ENCODE assay signal across 5 fruit fly cellular contexts in the genomic region with DNA sequence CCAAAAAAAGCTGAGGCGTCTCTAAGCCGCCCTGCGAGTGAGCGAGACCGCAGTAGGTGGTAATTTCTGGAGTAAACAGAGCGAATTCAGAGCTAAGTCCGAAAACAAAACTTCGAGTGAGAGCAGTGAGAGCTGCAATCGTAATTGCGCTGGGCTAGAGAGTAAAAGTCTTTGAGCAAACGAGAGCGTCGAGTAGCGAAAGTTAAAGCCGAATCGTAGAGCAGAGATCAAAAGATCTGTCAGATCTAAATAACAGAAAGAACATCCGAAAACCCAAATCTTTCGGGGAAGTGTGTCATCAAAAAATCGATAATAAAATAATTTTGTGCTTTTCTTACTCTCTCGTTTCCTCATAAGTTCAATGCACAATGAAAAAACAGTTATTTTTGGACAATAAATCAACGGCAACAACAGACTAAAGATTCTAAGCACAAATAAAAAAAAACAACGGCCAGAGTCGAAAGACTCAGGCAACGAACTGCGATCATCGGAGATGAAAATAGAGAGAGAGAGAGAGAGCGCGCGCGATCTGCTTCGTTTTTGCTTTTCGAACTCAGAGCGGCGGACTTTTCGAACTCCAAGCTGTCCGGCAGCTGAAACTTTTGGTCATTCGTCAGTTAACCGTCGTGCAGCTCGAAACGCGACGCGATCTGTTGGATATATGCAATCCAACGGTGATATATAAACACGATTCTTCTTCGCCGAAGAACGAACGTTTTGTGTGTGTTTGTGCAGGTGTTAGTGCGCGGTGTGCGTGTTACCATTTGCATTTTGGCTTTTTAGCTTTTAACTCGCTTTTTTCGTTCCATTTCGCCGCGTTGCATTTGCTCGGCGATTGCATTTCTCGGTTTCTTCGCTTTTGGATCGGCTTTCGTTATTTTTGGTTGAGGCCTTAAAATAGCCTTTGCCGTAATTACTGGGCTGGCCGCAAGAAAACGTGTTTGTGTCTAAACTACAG.
A peak's percentile ranks its signal among the peaks of the same experiment; 100 is the strongest.
TF ChIP-seq lines count a peak whose summit lies in the region.

Gene RhoGEF64C (plus strand): TSS at position 607 of the 958 bp plus-strand sequence.

- no peak for TF ChIP-seq CTCF in whole organism, embryonic (GFP tag; optimal IDR thresholded peaks at IDR 0.05; lab: Kevin White, UChicago)

TF ChIP-seq in whole organism, adult, 20 proteins besides CTCF, POLR2A, EP300 and RAD21:
- no peak for TF ChIP-seq CG7101 (tag; optimal IDR thresholded peaks at IDR 0.05; lab: Kevin White, UChicago)
- no peak for TF ChIP-seq pad (GFP tag; optimal IDR thresholded peaks at IDR 0.05; lab: Kevin White, UChicago)
- TF ChIP-seq Mnt (GFP tag; optimal IDR thresholded peaks at IDR 0.05; lab: Kevin White, UChicago) = no peak
- TF ChIP-seq Clk (GFP tag; optimal IDR thresholded peaks at IDR 0.05; lab: Kevin White, UChicago) = no peak
- peak; percentile 13 for TF ChIP-seq ovo (GFP tag; optimal IDR thresholded peaks at IDR 0.05; lab: Kevin White, UChicago)
- peak; percentile 55 for TF ChIP-seq tj (GFP tag; optimal IDR thresholded peaks at IDR 0.05; lab: Kevin White, UChicago)
- TF ChIP-seq Crg-1 (GFP tag; optimal IDR thresholded peaks at IDR 0.05; lab: Kevin White, UChicago) = no peak
- no peak for TF ChIP-seq CG11617 (GFP tag; optimal IDR thresholded peaks at IDR 0.05; lab: Kevin White, UChicago)
- no peak for TF ChIP-seq cic (GFP tag; optimal IDR thresholded peaks at IDR 0.05; lab: Kevin White, UChicago)

TF ChIP-seq in whole organism, embryonic, 481 proteins besides CTCF, POLR2A, EP300 and RAD21 (continues in another document):
- TF ChIP-seq Ravus (GFP tag; IDR thresholded peaks at IDR 0.05; lab: Robert Waterston, UW) (no peak), usp (GFP tag; optimal IDR thresholded peaks at IDR 0.05; lab: Kevin White, UChicago) (no peak), ATbp (GFP tag; optimal IDR thresholded peaks at IDR 0.05; lab: Kevin White, UChicago) (no peak), Blimp-1 (GFP tag; optimal IDR thresholded peaks at IDR 0.05; lab: Kevin White, UChicago) (peak; percentile 79), CG7357 (GFP tag; IDR thresholded peaks at IDR 0.05; lab: Robert Waterston, UW) (no peak), zen2 (GFP tag; IDR thresholded peaks at IDR 0.05; lab: Robert Waterston, UW; ENCODE audit: partially characterized antibody) (0 out of 3 replicates have a peak, but pooled peaks have one; percentile 19), CG3407 (GFP tag; optimal IDR thresholded peaks at IDR 0.05; lab: Kevin White, UChicago) (no peak), cg (GFP tag; optimal IDR thresholded peaks at IDR 0.05; lab: Kevin White, UChicago) (peak; percentile 34), ewg (GFP tag; optimal IDR thresholded peaks at IDR 0.05; lab: Kevin White, UChicago) (no peak), gsb-n (tag; optimal IDR thresholded peaks at IDR 0.05; lab: Kevin White, UChicago) (no peak), row (GFP tag; IDR thresholded peaks at IDR 0.05; lab: Robert Waterston, UW) (no peak), nom (GFP tag; optimal IDR thresholded peaks at IDR 0.05; lab: Kevin White, UChicago) (peak; percentile 21), CG10654 (GFP tag; optimal IDR thresholded peaks at IDR 0.05; lab: Kevin White, UChicago) (no peak), sr (GFP tag; IDR thresholded peaks at IDR 0.05; lab: Robert Waterston, UW) (no peak), CrebB (tag; optimal IDR thresholded peaks at IDR 0.05; lab: Kevin White, UChicago) (no peak), shn (GFP tag; optimal IDR thresholded peaks at IDR 0.05; lab: Kevin White, UChicago) (no peak), Dek (tag; optimal IDR thresholded peaks at IDR 0.05; lab: Kevin White, UChicago) (no peak), tin (GFP tag; optimal IDR thresholded peaks at IDR 0.05; lab: Kevin White, UChicago) (no peak)

TF ChIP-seq in whole organism, prepupa, 60 proteins besides CTCF, POLR2A, EP300 and RAD21 (continues in another document):
- TF ChIP-seq CG1621 (tag; optimal IDR thresholded peaks at IDR 0.05; lab: Kevin White, UChicago) (peak; percentile 60), OdsH (GFP tag; optimal IDR thresholded peaks at IDR 0.05; lab: Kevin White, UChicago) (no peak), CG10631 (GFP tag; optimal IDR thresholded peaks at IDR 0.05; lab: Kevin White, UChicago) (no peak), Gug (GFP tag; IDR thresholded peaks at IDR 0.05; lab: Robert Waterston, UW) (no peak), Sox15 (GFP tag; optimal IDR thresholded peaks at IDR 0.05; lab: Kevin White, UChicago) (no peak), fd85E (GFP tag; optimal IDR thresholded peaks at IDR 0.05; lab: Kevin White, UChicago) (no peak), CG3032 (tag; optimal IDR thresholded peaks at IDR 0.05; lab: Kevin White, UChicago) (no peak), eg (GFP tag; IDR thresholded peaks at IDR 0.05; lab: Robert Waterston, UW) (peak; percentile 42; the same call in 2 of the 3 replicates), Lpt (GFP tag; optimal IDR thresholded peaks at IDR 0.05; lab: Kevin White, UChicago) (no peak), CG9139 (GFP tag; optimal IDR thresholded peaks at IDR 0.05; lab: Kevin White, UChicago) (no peak), salr (GFP tag; optimal IDR thresholded peaks at IDR 0.05; lab: Kevin White, UChicago) (no peak), Eip93F (GFP tag; optimal IDR thresholded peaks at IDR 0.05; lab: Kevin White, UChicago) (no peak), dsx (GFP tag; optimal IDR thresholded peaks at IDR 0.05; lab: Kevin White, UChicago; ENCODE audit: poor library complexity, severe bottlenecking) (no peak), CG6163 (GFP tag; IDR thresholded peaks at IDR 0.05; lab: Robert Waterston, UW) (0 out of 3 replicates have a peak, but pooled peaks have one; percentile 18), fkh (GFP tag; optimal IDR thresholded peaks at IDR 0.05; lab: Kevin White, UChicago) (peak; percentile 46), achi (GFP tag; optimal IDR thresholded peaks at IDR 0.05; lab: Kevin White, UChicago) (no peak), pdm3 (GFP tag; optimal IDR thresholded peaks at IDR 0.05; lab: Kevin White, UChicago) (no peak), CG7368 (GFP tag; optimal IDR thresholded peaks at IDR 0.05; lab: Kevin White, UChicago) (no peak)

TF ChIP-seq in whole organism, pupa, 21 proteins besides CTCF, POLR2A, EP300 and RAD21:
- TF ChIP-seq CG17806 (tag; optimal IDR thresholded peaks at IDR 0.05; lab: Kevin White, UChicago) (no peak), CG8301 (tag; optimal IDR thresholded peaks at IDR 0.05; lab: Kevin White, UChicago) (no peak), CG8159 (tag; optimal IDR thresholded peaks at IDR 0.05; lab: Kevin White, UChicago) (no peak), EcR (GFP tag; optimal IDR thresholded peaks at IDR 0.05; lab: Kevin White, UChicago) (peak; percentile 42), CG9948 (tag; optimal IDR thresholded peaks at IDR 0.05; lab: Kevin White, UChicago) (no peak), CG15710 (tag; optimal IDR thresholded peaks at IDR 0.05; lab: Kevin White, UChicago) (no peak), fd96Ca (GFP tag; IDR thresholded peaks at IDR 0.05; lab: Robert Waterston, UW) (no peak), rn (GFP tag; IDR thresholded peaks at IDR 0.05; lab: Robert Waterston, UW) (no peak), CG12605 (GFP tag; IDR thresholded peaks at IDR 0.05; lab: Robert Waterston, UW) (no peak), Ets98B (GFP tag; IDR thresholded peaks at IDR 0.05; lab: Robert Waterston, UW) (peak; percentile 9; the same call in 1 of the 2 replicates), Pif1B (GFP tag; optimal IDR thresholded peaks at IDR 0.05; lab: Kevin White, UChicago) (no peak), CG10348 (GFP tag; IDR thresholded peaks at IDR 0.05; lab: Robert Waterston, UW) (no peak), CG14655 (GFP tag; optimal IDR thresholded peaks at IDR 0.05; lab: Kevin White, UChicago) (no peak), CG4496 (GFP tag; IDR thresholded peaks at IDR 0.05; lab: Robert Waterston, UW) (0 out of 3 replicates have a peak, but pooled peaks have one; percentile 25), CG34367 (tag; optimal IDR thresholded peaks at IDR 0.05; lab: Kevin White, UChicago) (no peak), CG32121 (GFP tag; IDR thresholded peaks at IDR 0.05; lab: Robert Waterston, UW) (no peak), Snoo (tag; optimal IDR thresholded peaks at IDR 0.05; lab: Kevin White, UChicago) (no peak), D1 (tag; optimal IDR thresholded peaks at IDR 0.05; lab: Kevin White, UChicago) (no peak), gl (tag; optimal IDR thresholded peaks at IDR 0.05; lab: Kevin White, UChicago) (no peak), CG13204 (GFP tag; optimal IDR thresholded peaks at IDR 0.05; lab: Kevin White, UChicago) (no peak), Pif1A (GFP tag; optimal IDR thresholded peaks at IDR 0.05; lab: Kevin White, UChicago) (no peak)

TF ChIP-seq in whole organism, wandering third instar larva, 38 proteins besides CTCF, POLR2A, EP300 and RAD21:
- TF ChIP-seq foxo (GFP tag; optimal IDR thresholded peaks at IDR 0.05; lab: Kevin White, UChicago) (no peak), dsf (GFP tag; optimal IDR thresholded peaks at IDR 0.05; lab: Kevin White, UChicago; ENCODE audit: borderline replicate concordance) (no peak), CrebA (GFP tag; optimal IDR thresholded peaks at IDR 0.05; lab: Kevin White, UChicago; ENCODE audit: borderline replicate concordance) (no peak), dl (GFP tag; optimal IDR thresholded peaks at IDR 0.05; lab: Kevin White, UChicago; ENCODE audit: insufficient read depth in 1 of 2, partially characterized antibody in 2 of 2) (peak in 1 of 2 experiments; percentile 51), Abd-B (GFP tag; optimal IDR thresholded peaks at IDR 0.05; lab: Kevin White, UChicago) (no peak), sage (GFP tag; optimal IDR thresholded peaks at IDR 0.05; lab: Kevin White, UChicago) (no peak), HLH106 (tag; optimal IDR thresholded peaks at IDR 0.05; lab: Kevin White, UChicago) (no peak), brk (GFP tag; optimal IDR thresholded peaks at IDR 0.05; lab: Kevin White, UChicago) (no peak), Dif (GFP tag; optimal IDR thresholded peaks at IDR 0.05; lab: Kevin White, UChicago; ENCODE audit: partially characterized antibody) (peak; percentile 44), jim (GFP tag; optimal IDR thresholded peaks at IDR 0.05; lab: Kevin White, UChicago) (no peak), pan (optimal IDR thresholded peaks at IDR 0.05; lab: Kevin White, UChicago) (no peak)
